Worm (Caenorhabditis elegans): ENCODE data around the gene C33E10.8.

- TF ChIP-seq pqm-1 (tag; optimal IDR thresholded peaks at IDR 0.05) (no peak), ZK546.5 (tag; optimal IDR thresholded peaks at IDR 0.05) (no peak), nhr-11 (tag; optimal IDR thresholded peaks at IDR 0.05) (no peak), nhr-237 (tag; optimal IDR thresholded peaks at IDR 0.05) (no peak), ceh-82 (tag; optimal IDR thresholded peaks at IDR 0.05) (no peak), aly-2 (tag; optimal IDR thresholded peaks at IDR 0.05) (no peak), nhr-25 (tag; optimal IDR thresholded peaks at IDR 0.05; ENCODE audit: borderline replicate concordance, insufficient read depth) (no peak), egl-27 (tag; optimal IDR thresholded peaks at IDR 0.05) (no peak), aha-1 (tag) (no peak)
Measured at ce11 chrX:17318284-17318683, 23.7 kb upstream of the C33E10.8 start, which contains the start of gene ptr-5.

Measured in whole organism, L4 larva.